Worm (Caenorhabditis elegans) whole organism, L4/young adult: Measurements from ENCODE around the gene K11E4.1.

ENCODE experiments used
- dao-5 ChIP-seq: sonication (generic microtip); optimal IDR thresholded peaks from 2 replicates; lab custom pipeline; 2016; ENCODE audit warnings: missing genotype, missing genetic modification characterization, moderate library complexity, missing compliant biosample characterization
- him-1 ChIP-seq: sonication (generic microtip); optimal IDR thresholded peaks from 2 replicates; lab custom pipeline; 2016; ENCODE audit warnings: missing genotype, missing genetic modification reagents, missing genetic modification characterization, missing compliant biosample characterization

ce11 chrX:13665447-13665846, 48.5 kb upstream of the K11E4.1 start:
- TF ChIP-seq him-1 (tag; lab: Kevin White, UChicago) (peak; percentile 91), dao-5 (tag; lab: Kevin White, UChicago) (peak; percentile 96)
